Fruit fly (Drosophila melanogaster) whole organism, embryonic: ENCODE measurements around the gene Lamtor3.
A peak's percentile ranks its signal among the peaks of the same experiment; 100 is the strongest.

Source experiments
- BEAF-32 ChIP-seq: fragments of 200-800 bp; sonication (Bioruptor generic); optimal IDR thresholded peaks from 3 replicates; lab custom pipeline; 2017; ENCODE audit warnings: missing biosample characterization, missing genetic modification characterization, mild to moderate bottlenecking, moderate library complexity, missing genetic modification reagents
- Bdp1 ChIP-seq: fragments of 200-800 bp; sonication (Bioruptor generic); optimal IDR thresholded peaks from 3 replicates; lab custom pipeline; 2016; ENCODE audit warnings: missing biosample characterization, missing genetic modification characterization
- Blimp-1 ChIP-seq: fragments of 200-800 bp; sonication (Bioruptor generic); optimal IDR thresholded peaks from 3 replicates; lab custom pipeline; 2018; ENCODE audit warnings: missing biosample characterization, missing genetic modification characterization, mild to moderate bottlenecking, moderate library complexity, missing genetic modification reagents
- CG10462 ChIP-seq: fragments of 200-800 bp; sonication (Bioruptor generic); optimal IDR thresholded peaks from 2 replicates; lab custom pipeline; 2016; ENCODE audit warnings: missing biosample characterization, missing genetic modification characterization
- CG10565 ChIP-seq: fragments of 200-800 bp; sonication (Bioruptor generic); optimal IDR thresholded peaks from 3 replicates; lab custom pipeline; 2016; ENCODE audit warnings: missing biosample characterization, mild to moderate bottlenecking, missing genetic modification characterization
- CG11696 ChIP-seq: fragments of 200-800 bp; sonication (Bioruptor generic); IDR thresholded peaks from 2 replicates; pipeline ENCODE4 v1.3.6; 2022; ENCODE audit warnings: missing biosample characterization, missing genetic modification characterization
- CG12236 ChIP-seq: fragments of 200-800 bp; sonication (Bioruptor generic); optimal IDR thresholded peaks from 2 replicates; lab custom pipeline; 2016; ENCODE audit warnings: missing biosample characterization, missing genetic modification characterization
- CG15269 ChIP-seq: fragments of 200-800 bp; sonication (Bioruptor generic); optimal IDR thresholded peaks from 2 replicates; lab custom pipeline; 2018; ENCODE audit warnings: missing biosample characterization, mild to moderate bottlenecking, missing genetic modification characterization, moderate library complexity
- CG15696 ChIP-seq: fragments of 200-800 bp; sonication (Bioruptor generic); optimal IDR thresholded peaks from 2 replicates; lab custom pipeline; 2019; ENCODE audit warnings: missing biosample characterization, mild to moderate bottlenecking, missing genetic modification characterization, moderate library complexity
- CG1647 ChIP-seq: fragments of 200-800 bp; sonication (Bioruptor generic); optimal IDR thresholded peaks from 3 replicates; lab custom pipeline; 2016; ENCODE audit warnings: missing biosample characterization, missing genetic modification characterization
- CG16813 ChIP-seq: fragments of 200-800 bp; sonication (Bioruptor generic); IDR thresholded peaks from 3 replicates; pipeline ENCODE4 v1.3.6; 2022; ENCODE audit warnings: missing biosample characterization, missing genetic modification characterization; ENCODE audit not compliant: partially characterized antibody
- CG17829 ChIP-seq: fragments of 200-800 bp; optimal IDR thresholded peaks from 2 replicates; lab custom pipeline; 2019; ENCODE audit warnings: missing biosample characterization, mild to moderate bottlenecking, missing genetic modification characterization, moderate library complexity
- CG1792 ChIP-seq: fragments of 200-800 bp; sonication (Bioruptor generic); optimal IDR thresholded peaks from 2 replicates; lab custom pipeline; 2016; ENCODE audit warnings: missing biosample characterization, missing genetic modification characterization
- CG2129 ChIP-seq: fragments of 200-800 bp; sonication (Bioruptor generic); IDR thresholded peaks from 2 replicates; pipeline ENCODE4 v1.3.6; 2022; ENCODE audit warnings: missing biosample characterization, missing genetic modification characterization; ENCODE audit not compliant: partially characterized antibody
- CG3726 ChIP-seq: fragments of 200-800 bp; sonication (Bioruptor generic); IDR thresholded peaks from 3 replicates; pipeline ENCODE4, ENCODE4 v1.3.6; 2022; ENCODE audit warnings: missing biosample characterization, missing genetic modification characterization
- CG3995 ChIP-seq: fragments of 200-800 bp; sonication (Bioruptor generic); optimal IDR thresholded peaks from 3 replicates; lab custom pipeline; 2016; ENCODE audit warnings: missing biosample characterization, missing genetic modification characterization
- CG6254 ChIP-seq: fragments of 200-800 bp; sonication (Bioruptor generic); optimal IDR thresholded peaks from 3 replicates; lab custom pipeline; 2017; ENCODE audit warnings: mild to moderate bottlenecking, missing biosample characterization, missing genetic modification reagents, missing genetic modification characterization
- CG6813 ChIP-seq: fragments of 200-800 bp; sonication (Bioruptor generic); optimal IDR thresholded peaks from 2 replicates; lab custom pipeline; 2017; ENCODE audit warnings: missing biosample characterization, missing genetic modification characterization, mild to moderate bottlenecking, moderate library complexity, missing genetic modification reagents
- CG8089 ChIP-seq: fragments of 200-800 bp; sonication (Bioruptor generic); optimal IDR thresholded peaks from 3 replicates; lab custom pipeline; 2016; ENCODE audit warnings: missing biosample characterization, missing genetic modification characterization
- CG8290 ChIP-seq, 3 experiments: fragments of 200-800 bp; sonication (Bioruptor generic); optimal IDR thresholded peaks; 2 replicates each; lab custom pipeline; 2016 to 2019; ENCODE audit warnings: missing biosample characterization in 3 of 3, missing genetic modification characterization in 3 of 3, mild to moderate bottlenecking in 2 of 3, moderate library complexity in 1 of 3
- CG8359 ChIP-seq: fragments of 200-800 bp; sonication (Bioruptor generic); optimal IDR thresholded peaks from 2 replicates; lab custom pipeline; 2017; ENCODE audit warnings: missing biosample characterization, mild to moderate bottlenecking, missing genetic modification characterization, borderline replicate concordance
- Dbx ChIP-seq: fragments of 200-800 bp; sonication (Bioruptor generic); IDR thresholded peaks from 3 replicates; pipeline ENCODE4 v1.3.6; 2022; ENCODE audit warnings: missing biosample characterization, missing genetic modification characterization
- Dfd ChIP-seq, 2 experiments: fragments of >200 bp; optimal IDR thresholded peaks; 2 replicates each; lab custom pipeline; 2017; ENCODE audit warnings: missing biosample characterization in 2 of 2, missing genetic modification characterization in 2 of 2
- HLHmδ ChIP-seq: fragments of 200-800 bp; sonication (Bioruptor generic); optimal IDR thresholded peaks from 2 replicates; lab custom pipeline; 2018; ENCODE audit warnings: missing biosample characterization, mild to moderate bottlenecking, missing genetic modification characterization, moderate library complexity
- HmgZ ChIP-seq: fragments of 200-800 bp; sonication (Bioruptor generic); optimal IDR thresholded peaks from 2 replicates; lab custom pipeline; 2018; ENCODE audit warnings: missing biosample characterization, mild to moderate bottlenecking, missing genetic modification characterization
- Hr3 ChIP-seq: fragments of 200-800 bp; sonication (Bioruptor generic); optimal IDR thresholded peaks from 3 replicates; lab custom pipeline; 2016; ENCODE audit warnings: missing biosample characterization, missing genetic modification characterization
- MTF-1 ChIP-seq: fragments of 200-800 bp; sonication (Bioruptor generic); optimal IDR thresholded peaks from 2 replicates; lab custom pipeline; 2018; ENCODE audit warnings: missing biosample characterization, mild to moderate bottlenecking, missing genetic modification characterization, borderline replicate concordance
- Rx ChIP-seq: fragments of 200-800 bp; sonication (Bioruptor generic); IDR thresholded peaks from 2 replicates; pipeline ENCODE4 v1.3.6; 2022; ENCODE audit warnings: missing biosample characterization, missing genetic modification characterization
- Sox100B ChIP-seq: fragments of 200-800 bp; sonication (Bioruptor generic); optimal IDR thresholded peaks from 3 replicates; lab custom pipeline; 2018; ENCODE audit warnings: missing biosample characterization, mild to moderate bottlenecking, missing genetic modification characterization
- Ssrp ChIP-seq: fragments of 200-800 bp; sonication (Bioruptor generic); optimal IDR thresholded peaks from 2 replicates; lab custom pipeline; 2018; ENCODE audit warnings: missing biosample characterization, mild to moderate bottlenecking, missing genetic modification characterization, moderate library complexity
- TFAM ChIP-seq: fragments of 200-800 bp; sonication (Bioruptor generic); optimal IDR thresholded peaks from 2 replicates; lab custom pipeline; 2017; ENCODE audit warnings: missing biosample characterization, missing genetic modification characterization, inconsistent platforms
- Usf ChIP-seq: fragments of 200-800 bp; sonication (Bioruptor generic); optimal IDR thresholded peaks from 2 replicates; lab custom pipeline; 2017; ENCODE audit warnings: missing genotype, missing biosample characterization, missing genetic modification characterization
- bsh ChIP-seq, 2 experiments: fragments of 200-800 bp; sonication (Bioruptor generic); optimal IDR thresholded peaks; 2 replicates each; lab custom pipeline; 2017 to 2018; ENCODE audit warnings: mild to moderate bottlenecking in 2 of 2, missing biosample characterization in 2 of 2, missing genetic modification characterization in 2 of 2, moderate library complexity in 1 of 2
- chm ChIP-seq: fragments of 200-800 bp; sonication (Bioruptor generic); IDR thresholded peaks from 2 replicates; pipeline ENCODE4 v1.3.6; 2022; ENCODE audit warnings: missing biosample characterization, missing genetic modification characterization
- crol ChIP-seq: fragments of 200-800 bp; sonication (Bioruptor generic); IDR thresholded peaks from 2 replicates; pipeline ENCODE4 v1.3.6; 2022; ENCODE audit warnings: missing biosample characterization, missing genetic modification characterization
- ewg ChIP-seq: fragments of 200-800 bp; sonication (Bioruptor generic); optimal IDR thresholded peaks from 3 replicates; lab custom pipeline; 2017; ENCODE audit warnings: mild to moderate bottlenecking, missing biosample characterization, missing genetic modification reagents, missing genetic modification characterization
- gem ChIP-seq: fragments of 200-800 bp; sonication (Bioruptor generic); optimal IDR thresholded peaks from 2 replicates; lab custom pipeline; 2019; ENCODE audit warnings: missing biosample characterization, mild to moderate bottlenecking, missing genetic modification characterization, moderate library complexity
- gt ChIP-seq: fragments of 200-800 bp; sonication (Bioruptor generic); IDR thresholded peaks from 2 replicates; pipeline ENCODE4 v1.3.6; 2022; ENCODE audit warnings: missing biosample characterization, missing genetic modification characterization
- hkb ChIP-seq, 2 experiments: fragments of 200-800 bp in 1 of 2; fragments of >200 bp in 1 of 2; sonication (Bioruptor generic) in 1 of 2; IDR thresholded peaks in 1 of 2; optimal IDR thresholded peaks in 1 of 2; 2 replicates each; pipeline versions ENCODE4 v1.3.6 to Lab custom; 2017 to 2022; ENCODE audit warnings: missing biosample characterization in 1 of 2, missing genetic modification characterization in 1 of 2
- lab ChIP-seq: fragments of 200-800 bp; sonication (Bioruptor generic); optimal IDR thresholded peaks from 3 replicates; lab custom pipeline; 2017; ENCODE audit warnings: missing biosample characterization, missing genetic modification characterization, mild to moderate bottlenecking, moderate library complexity, missing genetic modification reagents
- nom ChIP-seq: fragments of 200-800 bp; sonication (Bioruptor generic); optimal IDR thresholded peaks from 2 replicates; lab custom pipeline; 2017; ENCODE audit warnings: missing biosample characterization, missing genetic modification characterization, mild to moderate bottlenecking, moderate library complexity, missing genetic modification reagents
- p53 ChIP-seq: fragments of 200-800 bp; sonication (Bioruptor generic); optimal IDR thresholded peaks from 2 replicates; lab custom pipeline; 2016; ENCODE audit warnings: missing biosample characterization, missing genetic modification characterization
- pnt ChIP-seq: fragments of 200-800 bp; sonication (Bioruptor generic); optimal IDR thresholded peaks from 3 replicates; lab custom pipeline; 2016; ENCODE audit warnings: missing biosample characterization, missing genetic modification characterization
- seq ChIP-seq: fragments of 200-800 bp; sonication (Bioruptor generic); IDR thresholded peaks from 2 replicates; pipeline ENCODE4 v1.3.6; 2022; ENCODE audit warnings: missing biosample characterization, missing genetic modification characterization
- slbo ChIP-seq: fragments of 200-800 bp; sonication (Bioruptor generic); IDR thresholded peaks from 2 replicates; pipeline ENCODE4 v1.3.6; 2022; ENCODE audit warnings: missing biosample characterization, missing genetic modification characterization
- trem ChIP-seq: fragments of 200-800 bp; optimal IDR thresholded peaks from 3 replicates; lab custom pipeline; 2019; ENCODE audit warnings: missing biosample characterization, mild to moderate bottlenecking, missing genetic modification characterization, moderate library complexity

Lamtor3 gene

dm6 chr2L:17450505-17451415 is 30.3 kb upstream of the Lamtor3 start (continued):
- peak; percentile 28 for TF ChIP-seq ewg
- peak; percentile 63 for TF ChIP-seq slbo (GFP tag; lab: Robert Waterston, UW)
- TF ChIP-seq Rx (GFP tag; lab: Robert Waterston, UW): no peak
- peak; percentile 4 for TF ChIP-seq pnt (GFP tag; lab: Kevin White, UChicago)
- no peak for TF ChIP-seq HLHmδ (GFP tag; lab: Kevin White, UChicago)
- TF ChIP-seq CG6813 (GFP tag; lab: Kevin White, UChicago): peak; percentile 24
- TF ChIP-seq nom (GFP tag; lab: Kevin White, UChicago): peak; percentile 33
- no peak for TF ChIP-seq CG8290 (GFP tag; optimal IDR thresholded peaks at IDR 0.05; lab: Kevin White, UChicago)
- peak in 1 of 2 experiments; percentile 47 for TF ChIP-seq CG8290 (tag; optimal IDR thresholded peaks at IDR 0.05; lab: Kevin White, UChicago)
- no peak for TF ChIP-seq CG2129 (GFP tag; lab: Robert Waterston, UW)
- TF ChIP-seq CG8089 (GFP tag; lab: Kevin White, UChicago): no peak
- TF ChIP-seq CG8359 (GFP tag; lab: Kevin White, UChicago): no peak
- peak; percentile 55 for TF ChIP-seq Blimp-1 (GFP tag; lab: Kevin White, UChicago)
- no peak for TF ChIP-seq CG3726 (GFP tag; lab: Robert Waterston, UW)
- peak; percentile 83 for TF ChIP-seq gem (tag; lab: Kevin White, UChicago)
- TF ChIP-seq Hr3 (GFP tag; lab: Kevin White, UChicago): peak; percentile 40
- no peak for TF ChIP-seq CG12236 (GFP tag; lab: Kevin White, UChicago)
- TF ChIP-seq trem (tag; lab: Kevin White, UChicago): peak; percentile 19
- TF ChIP-seq TFAM (GFP tag; lab: Kevin White, UChicago): no peak
- TF ChIP-seq Dfd (GFP tag; optimal IDR thresholded peaks at IDR 0.05; lab: Kevin White, UChicago): no peak
- peak; percentile 70 for TF ChIP-seq lab
- TF ChIP-seq gt (GFP tag; lab: Robert Waterston, UW): no peak
- no peak for TF ChIP-seq CG10565 (GFP tag; lab: Kevin White, UChicago)
- TF ChIP-seq CG15269 (tag; lab: Kevin White, UChicago): peak; percentile 75
- no peak for TF ChIP-seq CG1647 (GFP tag; lab: Kevin White, UChicago)
- TF ChIP-seq HmgZ (tag; lab: Kevin White, UChicago): peak; percentile 38
- TF ChIP-seq Dbx: 0 out of 3 replicates have a peak, but pooled peaks have one; percentile 52
- no peak for TF ChIP-seq BEAF-32 (GFP tag; lab: Kevin White, UChicago)
- no peak for TF ChIP-seq Ssrp (tag; lab: Kevin White, UChicago)
- peak; percentile 11 for TF ChIP-seq CG10462 (GFP tag; lab: Kevin White, UChicago)
- no peak for TF ChIP-seq CG15696 (tag; lab: Kevin White, UChicago)
- TF ChIP-seq CG16813 (GFP tag; lab: Robert Waterston, UW): no peak
- no peak for TF ChIP-seq CG6254
- no peak for TF ChIP-seq p53
- no peak for TF ChIP-seq Bdp1 (GFP tag; lab: Kevin White, UChicago)
- no peak for TF ChIP-seq hkb (optimal IDR thresholded peaks at IDR 0.05; lab: Kevin White, UChicago)
- TF ChIP-seq hkb (GFP tag; IDR thresholded peaks at IDR 0.05; lab: Robert Waterston, UW): peak; percentile 81
- peak in 1 of 2 experiments; percentile 48 for TF ChIP-seq bsh (GFP tag; optimal IDR thresholded peaks at IDR 0.05; lab: Kevin White, UChicago)
- TF ChIP-seq MTF-1 (GFP tag; lab: Kevin White, UChicago): no peak
- TF ChIP-seq chm (GFP tag; lab: Robert Waterston, UW): no peak
- TF ChIP-seq CG11696 (GFP tag; lab: Robert Waterston, UW): 0 out of 2 replicates have a peak, but pooled peaks have one; percentile 36
- TF ChIP-seq CG17829: no peak
- no peak for TF ChIP-seq CG1792 (GFP tag; lab: Kevin White, UChicago)
- TF ChIP-seq Usf (GFP tag; lab: Kevin White, UChicago): no peak
- no peak for TF ChIP-seq crol (GFP tag; lab: Robert Waterston, UW)
- peak; percentile 14 for TF ChIP-seq CG3995 (GFP tag; lab: Kevin White, UChicago)
- TF ChIP-seq Sox100B (GFP tag; lab: Kevin White, UChicago): peak; percentile 77
- TF ChIP-seq seq (GFP tag; lab: Robert Waterston, UW): 0 out of 2 replicates have a peak, but pooled peaks have one; percentile 43
